Fruit fly (Drosophila melanogaster) whole organism, adult: ENCODE measurements around the gene CG6885.

Experiments
- CG12768 ChIP-seq: fragments of 200-800 bp; sonication (Bioruptor generic); optimal IDR thresholded peaks from 2 replicates; lab custom pipeline; 2017; ENCODE audit warnings: missing biosample characterization, missing genetic modification characterization, mild to moderate bottlenecking, moderate library complexity, missing genetic modification reagents
- CG5204 ChIP-seq: fragments of 200-800 bp; sonication (Bioruptor generic); optimal IDR thresholded peaks from 2 replicates; lab custom pipeline; 2016; ENCODE audit warnings: missing biosample characterization, missing genetic modification characterization
- Mnt ChIP-seq: fragments of 200-800 bp; sonication (Bioruptor generic); optimal IDR thresholded peaks from 2 replicates; lab custom pipeline; 2016; ENCODE audit warnings: missing biosample characterization, mild to moderate bottlenecking, missing genetic modification characterization
- bab1 ChIP-seq: fragments of 200-800 bp; sonication (Bioruptor generic); optimal IDR thresholded peaks from 3 replicates; lab custom pipeline; 2019; ENCODE audit warnings: missing biosample characterization, mild to moderate bottlenecking, missing genetic modification characterization, moderate library complexity
- cic ChIP-seq: fragments of 200-800 bp; sonication (Bioruptor generic); optimal IDR thresholded peaks from 2 replicates; lab custom pipeline; 2017; ENCODE audit warnings: missing biosample characterization, mild to moderate bottlenecking, missing genetic modification characterization, moderate library complexity
- tj ChIP-seq: fragments of 200-800 bp; sonication (Bioruptor generic); optimal IDR thresholded peaks from 3 replicates; lab custom pipeline; 2017; ENCODE audit warnings: missing biosample characterization, mild to moderate bottlenecking, missing genetic modification characterization, moderate library complexity

DNA sequence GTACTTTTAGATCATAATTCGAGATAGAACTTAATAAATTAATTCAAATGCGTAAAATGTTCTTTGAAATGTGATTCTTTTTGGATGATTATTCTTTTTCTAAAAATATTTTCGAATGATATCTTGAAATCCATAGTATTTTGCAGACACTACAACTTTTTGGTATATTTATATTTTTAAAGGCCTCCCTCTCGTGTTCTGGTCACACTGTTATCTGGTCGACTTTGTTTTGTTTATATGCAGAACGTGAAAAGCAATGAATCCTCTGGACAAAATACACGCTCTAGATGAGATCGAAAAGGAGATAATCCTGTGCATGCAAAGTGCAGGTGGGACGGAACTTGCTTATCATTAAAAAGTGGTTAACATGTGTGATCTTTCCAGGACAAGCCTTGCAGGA lies 1.4 kb downstream of the CG6885 start, which contains the start of gene MED11:
- TF ChIP-seq Mnt (GFP tag; lab: Kevin White, UChicago) (no peak), CG12768 (GFP tag; lab: Kevin White, UChicago) (no peak), bab1 (GFP tag; lab: Kevin White, UChicago) (no peak), tj (GFP tag; lab: Kevin White, UChicago) (no peak), cic (GFP tag; lab: Kevin White, UChicago) (no peak), CG5204 (no peak)
